Fruit fly (Drosophila melanogaster): ENCODE measurements around the gene Meltrin.

The Meltrin gene

DNA sequence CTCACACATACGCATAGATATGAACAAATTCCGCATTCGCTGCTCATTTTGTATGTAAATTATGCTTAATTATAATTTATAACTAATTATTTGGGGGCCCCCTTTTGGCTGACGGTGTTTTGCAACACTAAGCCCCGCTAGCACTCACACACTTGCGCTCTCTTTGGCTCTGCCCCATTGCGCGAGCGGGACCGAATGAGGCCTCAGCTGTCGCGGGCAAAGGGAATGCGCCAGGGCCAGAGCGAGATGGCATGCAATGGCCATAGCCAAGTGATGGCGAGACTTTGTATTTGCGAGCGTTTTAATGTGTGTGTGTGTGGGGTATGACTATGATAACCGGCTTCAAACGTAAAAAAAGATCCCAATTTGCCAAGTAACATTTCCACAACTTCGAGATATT is 42.0 kb upstream of the Meltrin start (continued):
- TF ChIP-seq C15 (GFP tag; IDR thresholded peaks at IDR 0.05) (no peak), CG18011 (GFP tag; optimal IDR thresholded peaks at IDR 0.05) (no peak), Jarid2 (GFP tag; optimal IDR thresholded peaks at IDR 0.05) (no peak), Fer2 (tag; optimal IDR thresholded peaks at IDR 0.05) (no peak), Side (GFP tag; optimal IDR thresholded peaks at IDR 0.05) (peak; percentile 37), ac (GFP tag; optimal IDR thresholded peaks at IDR 0.05) (no peak), sob (GFP tag; IDR thresholded peaks at IDR 0.05) (peak; percentile 48), CG10462 (GFP tag; optimal IDR thresholded peaks at IDR 0.05) (no peak), chn (GFP tag; optimal IDR thresholded peaks at IDR 0.05) (peak; percentile 51), cg (GFP tag; optimal IDR thresholded peaks at IDR 0.05) (peak; percentile 96), CG31224 (GFP tag; IDR thresholded peaks at IDR 0.05) (no peak), CG10979 (tag; optimal IDR thresholded peaks at IDR 0.05) (no peak), CG8765 (GFP tag; IDR thresholded peaks at IDR 0.05) (no peak), CG2712 (tag; optimal IDR thresholded peaks at IDR 0.05) (peak; percentile 17), CG4617 (GFP tag; optimal IDR thresholded peaks at IDR 0.05; ENCODE audit: borderline replicate concordance) (no peak), Gsc (GFP tag; IDR thresholded peaks at IDR 0.05) (no peak), oc (tag; optimal IDR thresholded peaks at IDR 0.05) (peak; percentile 75), B-H2 (GFP tag; optimal IDR thresholded peaks at IDR 0.05) (peak; percentile 87), CG33213 (GFP tag; optimal IDR thresholded peaks at IDR 0.05) (no peak), trem (tag; optimal IDR thresholded peaks at IDR 0.05) (peak; percentile 25), mam (GFP tag; optimal IDR thresholded peaks at IDR 0.05) (no peak), hkb (optimal IDR thresholded peaks at IDR 0.05) (no peak), hkb (GFP tag; IDR thresholded peaks at IDR 0.05) (no peak), wor (GFP tag; IDR thresholded peaks at IDR 0.05) (no peak), Asciz (GFP tag; optimal IDR thresholded peaks at IDR 0.05) (no peak), CG34224 (GFP tag; IDR thresholded peaks at IDR 0.05; ENCODE audit: partially characterized antibody) (no peak), so (GFP tag; IDR thresholded peaks at IDR 0.05) (no peak), ssp (GFP tag; IDR thresholded peaks at IDR 0.05) (no peak), Dip3 (GFP tag; optimal IDR thresholded peaks at IDR 0.05) (peak; percentile 3), CG9437 (GFP tag; optimal IDR thresholded peaks at IDR 0.05) (no peak), CG1792 (GFP tag; optimal IDR thresholded peaks at IDR 0.05) (no peak), CG12155 (GFP tag; optimal IDR thresholded peaks at IDR 0.05) (peak; percentile 11), gsb (GFP tag; IDR thresholded peaks at IDR 0.05) (no peak), CG16813 (GFP tag; IDR thresholded peaks at IDR 0.05; ENCODE audit: partially characterized antibody) (peak; percentile 23; the same call in 1 of the 3 replicates), CTCF (GFP tag; optimal IDR thresholded peaks at IDR 0.05) (no peak), Fer3 (tag; optimal IDR thresholded peaks at IDR 0.05) (no peak), CG11456 (GFP tag; IDR thresholded peaks at IDR 0.05) (no peak), CG3065 (GFP tag; optimal IDR thresholded peaks at IDR 0.05) (no peak), repo (GFP tag; optimal IDR thresholded peaks at IDR 0.05) (no peak), slou (GFP tag; optimal IDR thresholded peaks at IDR 0.05) (no peak), CG13624 (GFP tag; optimal IDR thresholded peaks at IDR 0.05) (no peak), CG17385 (GFP tag; optimal IDR thresholded peaks at IDR 0.05) (peak; percentile 10), schlank (tag; optimal IDR thresholded peaks at IDR 0.05) (peak; percentile 47), lola (GFP tag; optimal IDR thresholded peaks at IDR 0.05) (no peak), CG18764 (GFP tag; optimal IDR thresholded peaks at IDR 0.05) (no peak), Hr78 (GFP tag; optimal IDR thresholded peaks at IDR 0.05) (no peak), ind (GFP tag; optimal IDR thresholded peaks at IDR 0.05) (no peak), Nf-YB (GFP tag; optimal IDR thresholded peaks at IDR 0.05) (peak; percentile 36), knrl (GFP tag; IDR thresholded peaks at IDR 0.05; ENCODE audit: partially characterized antibody) (no peak), Max (GFP tag; optimal IDR thresholded peaks at IDR 0.05) (no peak), Mrtf (GFP tag; IDR thresholded peaks at IDR 0.05) (no peak), CG30403 (GFP tag; optimal IDR thresholded peaks at IDR 0.05) (no peak), lilli (GFP tag; optimal IDR thresholded peaks at IDR 0.05) (no peak)

Measured in whole organism, embryonic.